Worm (Caenorhabditis elegans): ENCODE results near the gene hsp-12.6.

The hsp-12.6 gene

DNA sequence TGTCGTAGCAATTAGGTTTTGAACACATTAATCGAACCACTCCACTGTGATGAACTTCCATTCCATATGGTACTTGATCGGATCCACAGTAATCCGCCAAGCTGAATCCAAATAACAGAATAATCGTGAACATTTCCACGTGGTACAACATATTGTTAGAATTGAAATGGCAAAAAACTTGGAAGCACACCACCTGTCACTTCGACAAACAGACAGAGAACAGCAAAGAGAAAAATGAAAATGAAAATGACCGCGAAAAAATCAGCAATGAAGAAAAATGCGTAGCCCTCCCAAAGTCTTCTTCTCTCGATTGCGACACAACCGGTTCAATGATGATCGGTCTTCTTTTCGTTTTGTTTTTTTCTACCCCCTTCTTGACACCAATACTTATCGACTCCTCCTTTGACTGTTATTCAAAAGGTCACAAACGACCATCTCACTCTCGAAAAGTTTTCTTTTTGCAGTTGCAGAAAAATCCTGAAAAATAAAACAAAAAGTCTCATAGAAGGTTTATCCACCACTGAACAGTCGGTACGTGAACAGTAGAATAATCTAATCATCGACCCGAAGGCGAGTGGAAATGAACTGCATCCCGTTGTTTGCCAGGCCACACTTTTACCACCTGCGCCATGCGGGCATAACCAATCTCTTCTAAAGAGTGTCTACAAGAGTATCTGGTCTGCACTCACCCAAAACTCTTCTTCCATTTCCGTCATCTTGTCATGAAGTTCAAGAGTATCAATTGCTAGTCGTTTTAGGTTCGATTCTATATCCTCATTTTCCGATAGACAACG is 30.3 kb upstream of the hsp-12.6 start, which contains the start of gene wrt-3 (continued):
- TF ChIP-seq pag-3 (tag; optimal IDR thresholded peaks at IDR 0.05; ENCODE audit: borderline replicate concordance) (peak; percentile 53), nfya-1 (tag; optimal IDR thresholded peaks at IDR 0.05) (peak; percentile 50), fax-1 (tag; optimal IDR thresholded peaks at IDR 0.05) (peak; percentile 97), elt-2 (tag; optimal IDR thresholded peaks at IDR 0.05) (peak; percentile 97), mec-3 (tag; optimal IDR thresholded peaks at IDR 0.05; ENCODE audit: borderline replicate concordance) (peak; percentile 83), syd-9 (tag; optimal IDR thresholded peaks at IDR 0.05) (peak; percentile 95), ceh-18 (tag; optimal IDR thresholded peaks at IDR 0.05) (peak; percentile 82), ttx-3 (tag; optimal IDR thresholded peaks at IDR 0.05) (peak; percentile 93), ceh-9 (tag; optimal IDR thresholded peaks at IDR 0.05) (peak; percentile 74), ceh-19 (GFP tag; optimal IDR thresholded peaks at IDR 0.05) (peak; percentile 93), unc-42 (tag; optimal IDR thresholded peaks at IDR 0.05) (peak; percentile 43), unc-3 (GFP tag; conservative IDR thresholded peaks at IDR 0.05) (peak; percentile 90), unc-3 (tag; optimal IDR thresholded peaks at IDR 0.05) (peak; percentile 88), npax-4 (tag; optimal IDR thresholded peaks at IDR 0.05) (peak; percentile 91), zip-5 (tag; optimal IDR thresholded peaks at IDR 0.05) (peak; percentile 80), unc-55 (GFP tag; optimal IDR thresholded peaks at IDR 0.05) (no peak), pros-1 (tag; optimal IDR thresholded peaks at IDR 0.05) (no peak), unc-86 (tag; optimal IDR thresholded peaks at IDR 0.05) (peak; percentile 92)

DNA sequence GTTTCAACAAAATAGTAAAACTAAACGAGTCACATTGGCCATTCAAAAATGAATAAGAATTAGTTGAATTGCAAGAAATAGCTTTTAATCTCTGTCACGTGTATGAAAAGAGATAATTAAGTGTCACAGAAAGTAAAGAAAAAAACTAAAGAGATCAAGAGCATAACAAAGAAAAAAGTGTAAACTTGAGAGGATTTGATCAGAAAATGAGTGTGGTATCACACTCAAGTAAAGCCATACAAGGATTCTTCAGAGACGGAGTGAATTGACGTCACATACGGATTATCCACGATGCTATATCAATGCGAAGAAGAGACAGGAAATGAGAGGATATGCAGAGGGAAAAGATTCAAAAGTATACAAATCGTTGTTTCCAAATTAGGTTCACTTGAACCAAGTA is 22.3 kb upstream of the hsp-12.6 start:
- TF ChIP-seq Y22D7AL.16 (tag; optimal IDR thresholded peaks at IDR 0.05) (no peak), ama-1 (optimal IDR thresholded peaks at IDR 0.05) (no peak), ceh-24 (tag; optimal IDR thresholded peaks at IDR 0.05) (no peak), eyg-1 (tag; optimal IDR thresholded peaks at IDR 0.05) (no peak), hlh-6 (tag; optimal IDR thresholded peaks at IDR 0.05) (no peak), ceh-34 (tag; optimal IDR thresholded peaks at IDR 0.05) (no peak), ceh-9 (tag; optimal IDR thresholded peaks at IDR 0.05) (no peak), ceh-18 (tag; optimal IDR thresholded peaks at IDR 0.05) (no peak), rnt-1 (tag; optimal IDR thresholded peaks at IDR 0.05) (no peak), hlh-30 (tag; optimal IDR thresholded peaks at IDR 0.05; ENCODE audit: insufficient read depth) (no peak), ceh-22 (tag; optimal IDR thresholded peaks at IDR 0.05) (no peak), unc-86 (tag; optimal IDR thresholded peaks at IDR 0.05) (no peak), fkh-6 (tag; optimal IDR thresholded peaks at IDR 0.05) (no peak)

DNA sequence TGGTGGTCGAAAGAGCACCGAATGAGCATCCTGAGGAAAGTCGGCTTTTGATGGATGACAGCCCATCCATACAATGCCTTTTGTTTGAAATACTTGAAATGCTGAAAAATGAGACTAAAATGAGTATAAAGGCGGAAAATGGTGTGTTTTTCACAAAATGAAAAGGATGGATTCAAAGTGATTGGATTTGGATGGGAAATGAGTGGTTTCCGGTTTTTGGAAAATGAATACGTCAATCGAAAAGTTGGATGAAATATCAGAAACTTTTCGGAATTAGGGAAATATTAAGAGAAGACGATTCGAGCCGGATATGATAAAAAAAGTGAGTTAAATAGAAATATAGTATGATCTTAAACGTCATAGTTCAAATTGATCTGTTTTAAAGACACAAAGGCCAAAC is 20.4 kb upstream of the hsp-12.6 start, which contains the start of gene F38E11.6:
TSS of gene F38E11.6 (minus strand) at position 101 of the 400 bp plus-strand sequence.
- TF ChIP-seq ceh-22 (tag; optimal IDR thresholded peaks at IDR 0.05) (no peak), pha-2 (tag; optimal IDR thresholded peaks at IDR 0.05) (no peak), ceh-18 (tag; optimal IDR thresholded peaks at IDR 0.05) (no peak), dve-1 (tag; optimal IDR thresholded peaks at IDR 0.05) (no peak), ceh-34 (tag; optimal IDR thresholded peaks at IDR 0.05) (no peak), zip-5 (tag; optimal IDR thresholded peaks at IDR 0.05) (no peak), hlh-15 (tag; optimal IDR thresholded peaks at IDR 0.05) (no peak), ref-2 (tag; optimal IDR thresholded peaks at IDR 0.05) (no peak), ceh-24 (tag; optimal IDR thresholded peaks at IDR 0.05) (no peak), ceh-45 (GFP tag; IDR thresholded peaks at IDR 0.05) (no peak), fkh-10 (GFP tag; optimal IDR thresholded peaks at IDR 0.05) (no peak), sox-4 (tag; optimal IDR thresholded peaks at IDR 0.05) (no peak)

DNA sequence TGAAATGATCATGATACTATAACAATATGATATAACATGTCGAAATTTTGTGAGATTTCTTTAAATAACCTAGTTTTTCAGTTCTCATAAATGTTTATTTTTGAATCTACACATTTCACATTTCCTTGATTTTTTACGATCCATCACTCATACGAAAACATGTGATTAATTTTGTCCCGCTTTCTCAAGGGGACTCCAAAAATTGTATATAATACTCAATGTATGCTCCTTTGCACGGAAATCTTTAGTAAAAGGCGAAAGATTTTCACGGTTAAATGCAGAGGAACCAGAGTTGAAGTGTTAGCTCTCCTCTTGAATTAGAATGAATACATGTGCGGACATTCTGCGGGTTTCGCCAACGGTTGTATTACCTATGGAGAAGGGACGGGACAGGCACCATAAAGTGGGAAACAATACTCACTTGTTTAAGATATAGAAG is 17.3 kb upstream of the hsp-12.6 start:
- TF ChIP-seq ref-2 (tag; optimal IDR thresholded peaks at IDR 0.05) (no peak), ama-1 (optimal IDR thresholded peaks at IDR 0.05) (peak; percentile 57)

Data from whole organism, late embryonic.